Fruit fly (Drosophila melanogaster): ENCODE data around the gene CG32856.

CG32856 gene

DNA sequence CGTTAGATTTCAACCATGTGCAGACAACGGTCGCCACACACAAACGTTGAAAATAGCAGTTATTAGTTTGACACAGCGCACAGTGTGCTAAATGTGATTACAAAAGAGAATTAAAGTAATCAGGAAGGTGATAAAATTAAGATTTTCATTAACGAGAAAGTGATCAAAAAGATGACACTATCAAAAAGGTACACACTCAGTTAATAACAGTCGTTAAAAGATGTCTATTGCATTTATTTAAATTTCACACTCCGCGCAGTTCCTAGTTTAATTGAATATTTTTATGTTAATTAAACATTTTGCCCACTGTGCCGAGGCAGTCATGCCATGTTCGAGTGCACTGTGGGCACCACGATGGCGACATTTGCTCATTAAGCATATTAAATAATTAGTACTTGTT is 38.0 kb downstream of the CG32856 start (continued):
- no peak for TF ChIP-seq z (GFP tag; IDR thresholded peaks at IDR 0.05)
- no peak for TF ChIP-seq psq (GFP tag; optimal IDR thresholded peaks at IDR 0.05)
- TF ChIP-seq CG31441 (GFP tag; IDR thresholded peaks at IDR 0.05), result peak; percentile 38; the same call in 1 of the 2 replicates
- TF ChIP-seq CG6654 (GFP tag; optimal IDR thresholded peaks at IDR 0.05), result no peak
- TF ChIP-seq Oaz (GFP tag; IDR thresholded peaks at IDR 0.05), result peak; percentile 54; the same call in 1 of the 2 replicates
- no peak for TF ChIP-seq nerfin-1 (tag; optimal IDR thresholded peaks at IDR 0.05)
- no peak for TF ChIP-seq CG2116 (GFP tag; optimal IDR thresholded peaks at IDR 0.05)
- no peak for TF ChIP-seq CG18619 (GFP tag; optimal IDR thresholded peaks at IDR 0.05)
- TF ChIP-seq CG2889 (GFP tag; IDR thresholded peaks at IDR 0.05), result no peak
- TF ChIP-seq CG10979 (tag; optimal IDR thresholded peaks at IDR 0.05), result peak; percentile 10
- TF ChIP-seq CG18599 (GFP tag; optimal IDR thresholded peaks at IDR 0.05), result peak; percentile 12
- TF ChIP-seq CG7839 (tag; optimal IDR thresholded peaks at IDR 0.05), result peak; percentile 53
- peak; percentile 43 for TF ChIP-seq Blimp-1 (GFP tag; optimal IDR thresholded peaks at IDR 0.05)
- no peak for TF ChIP-seq lbe (GFP tag; optimal IDR thresholded peaks at IDR 0.05)
- no peak for TF ChIP-seq Dip2 (GFP tag; IDR thresholded peaks at IDR 0.05)
- no peak for TF ChIP-seq CG7745 (tag; optimal IDR thresholded peaks at IDR 0.05)
- TF ChIP-seq CG13287 (GFP tag; IDR thresholded peaks at IDR 0.05; ENCODE audit: partially characterized antibody), result no peak
- TF ChIP-seq tin (GFP tag; optimal IDR thresholded peaks at IDR 0.05), result no peak
- TF ChIP-seq Dad (GFP tag; optimal IDR thresholded peaks at IDR 0.05), result no peak
- 0 out of 3 replicates have a peak, but pooled peaks have one; percentile 14 for TF ChIP-seq C15 (GFP tag; IDR thresholded peaks at IDR 0.05)
- TF ChIP-seq Chrac-16 (GFP tag; optimal IDR thresholded peaks at IDR 0.05), result no peak
- peak; percentile 5 for TF ChIP-seq CG17359 (tag; optimal IDR thresholded peaks at IDR 0.05)
- TF ChIP-seq CG3838 (GFP tag; optimal IDR thresholded peaks at IDR 0.05), result no peak
- no peak for TF ChIP-seq Jarid2 (GFP tag; optimal IDR thresholded peaks at IDR 0.05)
- no peak for TF ChIP-seq CG4854 (GFP tag; optimal IDR thresholded peaks at IDR 0.05)
- TF ChIP-seq CG2199 (GFP tag; IDR thresholded peaks at IDR 0.05), result no peak
- no peak for TF ChIP-seq Camta (GFP tag; optimal IDR thresholded peaks at IDR 0.05)
- TF ChIP-seq CG3726 (GFP tag; IDR thresholded peaks at IDR 0.05), result no peak
- TF ChIP-seq CG14965 (GFP tag; optimal IDR thresholded peaks at IDR 0.05; ENCODE audit: borderline replicate concordance), result no peak
- no peak for TF ChIP-seq CrebB (tag; optimal IDR thresholded peaks at IDR 0.05)
- no peak for TF ChIP-seq nau (GFP tag; optimal IDR thresholded peaks at IDR 0.05)
- TF ChIP-seq CG18011 (GFP tag; optimal IDR thresholded peaks at IDR 0.05), result no peak
- no peak for TF ChIP-seq CG9609 (GFP tag; optimal IDR thresholded peaks at IDR 0.05)
- no peak for TF ChIP-seq knrl (GFP tag; IDR thresholded peaks at IDR 0.05; ENCODE audit: partially characterized antibody)
- no peak for TF ChIP-seq jing (GFP tag; optimal IDR thresholded peaks at IDR 0.05)
- no peak for TF ChIP-seq CG13894 (tag; optimal IDR thresholded peaks at IDR 0.05)
- TF ChIP-seq Drgx (GFP tag; IDR thresholded peaks at IDR 0.05), result peak; percentile 74
- no peak for TF ChIP-seq CG9932 (GFP tag; IDR thresholded peaks at IDR 0.05)
- TF ChIP-seq dan (GFP tag; IDR thresholded peaks at IDR 0.05), result no peak
- no peak for TF ChIP-seq CG11696 (GFP tag; IDR thresholded peaks at IDR 0.05)
- peak; percentile 29 for TF ChIP-seq zen (tag; optimal IDR thresholded peaks at IDR 0.05)
- TF ChIP-seq Mad (GFP tag; optimal IDR thresholded peaks at IDR 0.05), result no peak
- TF ChIP-seq lmd (GFP tag; IDR thresholded peaks at IDR 0.05), result peak; percentile 42; the same call in 1 of the 2 replicates
- no peak for TF ChIP-seq lola (GFP tag; optimal IDR thresholded peaks at IDR 0.05)
- TF ChIP-seq az2 (GFP tag; optimal IDR thresholded peaks at IDR 0.05), result peak; percentile 25
- TF ChIP-seq Adf1 (GFP tag; IDR thresholded peaks at IDR 0.05), result no peak
- peak; percentile 12 for TF ChIP-seq tap (tag; optimal IDR thresholded peaks at IDR 0.05)
- no peak for TF ChIP-seq cad (GFP tag; optimal IDR thresholded peaks at IDR 0.05)
- TF ChIP-seq CG13123 (GFP tag; optimal IDR thresholded peaks at IDR 0.05), result no peak
- no peak for TF ChIP-seq CG6254 (GFP tag; optimal IDR thresholded peaks at IDR 0.05)
- no peak for TF ChIP-seq CG33213 (GFP tag; optimal IDR thresholded peaks at IDR 0.05)

Data from whole organism, embryonic.